Fruit fly (Drosophila melanogaster) whole organism, embryonic: Measurements from ENCODE around the gene Pstk.

Experiments used
- Asciz ChIP-seq: fragments of 200-800 bp; sonication (Bioruptor generic); optimal IDR thresholded peaks from 2 replicates; lab custom pipeline; 2017; ENCODE audit warnings: missing biosample characterization, mild to moderate bottlenecking, missing genetic modification characterization, missing genetic modification reagents
- BtbVII ChIP-seq: fragments of 200-800 bp; sonication (Bioruptor generic); optimal IDR thresholded peaks from 3 replicates; lab custom pipeline; 2017; ENCODE audit warnings: missing biosample characterization, mild to moderate bottlenecking, missing genetic modification characterization
- Bteb2 ChIP-seq: fragments of 200-800 bp; sonication (Bioruptor generic); optimal IDR thresholded peaks from 2 replicates; lab custom pipeline; 2016; ENCODE audit warnings: missing biosample characterization, missing genetic modification characterization
- CG1024 ChIP-seq: fragments of 200-800 bp; sonication (Bioruptor generic); IDR thresholded peaks from 2 replicates; pipeline ENCODE4 v1.3.6; 2022; ENCODE audit warnings: missing biosample characterization, missing genetic modification characterization
- CG10462 ChIP-seq: fragments of 200-800 bp; sonication (Bioruptor generic); optimal IDR thresholded peaks from 2 replicates; lab custom pipeline; 2016; ENCODE audit warnings: missing biosample characterization, missing genetic modification characterization
- CG13624 ChIP-seq: fragments of 200-800 bp; sonication (Bioruptor generic); optimal IDR thresholded peaks from 2 replicates; lab custom pipeline; 2016; ENCODE audit warnings: missing biosample characterization, missing genetic modification characterization
- CG16779 ChIP-seq: fragments of 200-800 bp; sonication (Bioruptor generic); IDR thresholded peaks from 2 replicates; pipeline ENCODE4 v1.3.6; 2022; ENCODE audit warnings: missing biosample characterization, missing genetic modification characterization
- CG16813 ChIP-seq: fragments of 200-800 bp; sonication (Bioruptor generic); IDR thresholded peaks from 3 replicates; pipeline ENCODE4 v1.3.6; 2022; ENCODE audit warnings: missing biosample characterization, missing genetic modification characterization; ENCODE audit not compliant: partially characterized antibody
- CG16815 ChIP-seq: fragments of 200-800 bp; sonication (Bioruptor generic); optimal IDR thresholded peaks from 3 replicates; lab custom pipeline; 2017; ENCODE audit warnings: missing biosample characterization, mild to moderate bottlenecking, missing genetic modification characterization
- CG17359 ChIP-seq: fragments of 200-800 bp; sonication (Bioruptor generic); optimal IDR thresholded peaks from 3 replicates; lab custom pipeline; 2018; ENCODE audit warnings: missing biosample characterization, mild to moderate bottlenecking, missing genetic modification characterization, moderate library complexity
- CG17385 ChIP-seq: fragments of 200-800 bp; sonication (Bioruptor generic); optimal IDR thresholded peaks from 3 replicates; lab custom pipeline; 2018; ENCODE audit warnings: missing biosample characterization, mild to moderate bottlenecking, missing genetic modification characterization
- CG2199 ChIP-seq: fragments of 200-800 bp; sonication (Bioruptor generic); IDR thresholded peaks from 3 replicates; pipeline ENCODE4 v1.3.6; 2022; ENCODE audit warnings: missing biosample characterization, missing genetic modification characterization
- CG2889 ChIP-seq: fragments of 200-800 bp; sonication (Bioruptor generic); IDR thresholded peaks from 3 replicates; pipeline ENCODE4 v1.3.6; 2022; ENCODE audit warnings: missing biosample characterization, missing genetic modification characterization
- CG3281 ChIP-seq: fragments of 200-800 bp; sonication (Bioruptor generic); optimal IDR thresholded peaks from 3 replicates; lab custom pipeline; 2017; ENCODE audit warnings: missing biosample characterization, mild to moderate bottlenecking, missing genetic modification characterization
- CG42726 ChIP-seq: fragments of 200-800 bp; sonication (Bioruptor generic); IDR thresholded peaks from 2 replicates; pipeline ENCODE4 v1.3.6; 2022; ENCODE audit warnings: missing biosample characterization, missing genetic modification characterization; ENCODE audit not compliant: partially characterized antibody
- CG4282 ChIP-seq: fragments of 200-800 bp; sonication (Bioruptor generic); optimal IDR thresholded peaks from 2 replicates; lab custom pipeline; 2016; ENCODE audit warnings: missing biosample characterization, missing genetic modification characterization
- CG4424 ChIP-seq: fragments of 200-800 bp; sonication (Bioruptor generic); optimal IDR thresholded peaks from 3 replicates; lab custom pipeline; 2016; ENCODE audit warnings: missing biosample characterization, missing genetic modification characterization
- CG6654 ChIP-seq: fragments of 200-800 bp; sonication (Bioruptor generic); optimal IDR thresholded peaks from 2 replicates; lab custom pipeline; 2017; ENCODE audit warnings: missing biosample characterization, mild to moderate bottlenecking, missing genetic modification characterization
- CG7271 ChIP-seq: fragments of 200-800 bp; sonication (Bioruptor generic); optimal IDR thresholded peaks from 2 replicates; lab custom pipeline; 2018; ENCODE audit warnings: missing biosample characterization, mild to moderate bottlenecking, missing genetic modification characterization, moderate library complexity
- D19B ChIP-seq: fragments of 200-800 bp; sonication (Bioruptor generic); optimal IDR thresholded peaks from 2 replicates; lab custom pipeline; 2017; ENCODE audit warnings: missing biosample characterization, mild to moderate bottlenecking, missing genetic modification characterization
- Dip3 ChIP-seq: fragments of 200-800 bp; sonication (Bioruptor generic); optimal IDR thresholded peaks from 3 replicates; lab custom pipeline; 2016; ENCODE audit warnings: missing biosample characterization, missing genetic modification characterization
- Drgx ChIP-seq: fragments of 200-800 bp; sonication (Bioruptor generic); IDR thresholded peaks from 2 replicates; pipeline ENCODE4 v1.3.6; 2022; ENCODE audit warnings: missing biosample characterization, missing genetic modification characterization
- GATAe ChIP-seq: fragments of 200-800 bp; sonication (Bioruptor generic); conservative IDR thresholded peaks from 2 replicates; pipeline ENCODE4 v1.3.6; 2022; ENCODE audit warnings: missing biosample characterization, missing genetic modification characterization
- Hmx ChIP-seq: fragments of 200-800 bp; sonication (Bioruptor generic); optimal IDR thresholded peaks from 2 replicates; lab custom pipeline; 2016; ENCODE audit warnings: missing biosample characterization, missing genetic modification characterization
- MBD-R2 ChIP-seq: fragments of 200-800 bp; sonication (Bioruptor generic); IDR thresholded peaks from 2 replicates; pipeline ENCODE4 v1.3.6; 2022; ENCODE audit warnings: missing biosample characterization, missing genetic modification characterization
- NC2α ChIP-seq: fragments of 200-800 bp; sonication (Bioruptor generic); optimal IDR thresholded peaks from 2 replicates; lab custom pipeline; 2016; ENCODE audit warnings: missing biosample characterization, missing genetic modification characterization
- Nf-YC ChIP-seq: fragments of 200-800 bp; optimal IDR thresholded peaks from 3 replicates; lab custom pipeline; 2019; ENCODE audit warnings: missing biosample characterization, mild to moderate bottlenecking, missing genetic modification characterization, moderate library complexity
- Oli ChIP-seq: fragments of 200-800 bp; sonication (Bioruptor generic); optimal IDR thresholded peaks from 2 replicates; lab custom pipeline; 2018; ENCODE audit warnings: missing biosample characterization, mild to moderate bottlenecking, missing genetic modification characterization, moderate library complexity
- Pdp1 ChIP-seq, 2 experiments: fragments of 200-800 bp; sonication (Bioruptor generic); optimal IDR thresholded peaks; 3 replicates each; lab custom pipeline; 2016; ENCODE audit warnings: missing biosample characterization in 2 of 2, missing genetic modification characterization in 2 of 2, mild to moderate bottlenecking in 1 of 2, moderate library complexity in 1 of 2
- Ravus ChIP-seq: fragments of 200-800 bp; sonication (Bioruptor generic); IDR thresholded peaks from 2 replicates; pipeline ENCODE4 v1.3.6; 2022; ENCODE audit warnings: missing biosample characterization, missing genetic modification characterization
- Sin3A ChIP-seq: fragments of >200 bp; optimal IDR thresholded peaks from 2 replicates; lab custom pipeline; 2018
- Sry-β ChIP-seq: fragments of 200-800 bp; sonication (Bioruptor generic); optimal IDR thresholded peaks from 2 replicates; lab custom pipeline; 2018; ENCODE audit warnings: missing biosample characterization, mild to moderate bottlenecking, missing genetic modification characterization, moderate library complexity
- Stat92E ChIP-seq, 3 experiments: fragments of >200 bp in 2 of 3; fragments of 200-800 bp in 1 of 3; sonication (Bioruptor generic) in 1 of 3; optimal IDR thresholded peaks; 2 replicates each; lab custom pipeline; 2017 to 2019; ENCODE audit warnings: missing biosample characterization in 3 of 3, missing genetic modification characterization in 3 of 3, mild to moderate bottlenecking in 1 of 3, moderate library complexity in 1 of 3
- amos ChIP-seq: fragments of 200-800 bp; sonication (Bioruptor generic); IDR thresholded peaks from 2 replicates; pipeline ENCODE4 v1.3.6; 2022; ENCODE audit warnings: missing biosample characterization, missing genetic modification characterization; ENCODE audit not compliant: partially characterized antibody
- cad ChIP-seq: fragments of >200 bp; optimal IDR thresholded peaks from 2 replicates; lab custom pipeline; 2017; ENCODE audit warnings: missing biosample characterization, missing genetic modification characterization
- cas ChIP-seq: fragments of 200-800 bp; sonication (Bioruptor generic); IDR thresholded peaks from 2 replicates; pipeline ENCODE4 v1.3.6; 2022; ENCODE audit warnings: missing biosample characterization, missing genetic modification characterization
- ci ChIP-seq: fragments of 200-800 bp; sonication (Bioruptor generic); IDR thresholded peaks from 3 replicates; pipeline ENCODE4 v1.3.6; 2022; ENCODE audit warnings: missing biosample characterization, missing genetic modification characterization
- fd64A ChIP-seq: fragments of 200-800 bp; sonication (Bioruptor generic); optimal IDR thresholded peaks from 3 replicates; lab custom pipeline; 2018; ENCODE audit warnings: missing biosample characterization, mild to moderate bottlenecking, missing genetic modification characterization
- fd96Cb ChIP-seq: fragments of 200-800 bp; sonication (Bioruptor generic); optimal IDR thresholded peaks from 2 replicates; lab custom pipeline; 2018; ENCODE audit warnings: missing biosample characterization, mild to moderate bottlenecking, missing genetic modification characterization, moderate library complexity
- fu2 ChIP-seq: fragments of 200-800 bp; sonication (Bioruptor generic); optimal IDR thresholded peaks from 2 replicates; lab custom pipeline; 2016; ENCODE audit warnings: missing biosample characterization, missing genetic modification characterization
- ind ChIP-seq: fragments of 200-800 bp; sonication (Bioruptor generic); optimal IDR thresholded peaks from 3 replicates; lab custom pipeline; 2016; ENCODE audit warnings: missing biosample characterization, missing genetic modification characterization
- jigr1 ChIP-seq: fragments of 200-800 bp; sonication (Bioruptor generic); IDR thresholded peaks from 3 replicates; pipeline ENCODE4 v1.3.6; 2022; ENCODE audit warnings: missing biosample characterization, missing genetic modification characterization
- jing ChIP-seq: fragments of 200-800 bp; sonication (Bioruptor generic); optimal IDR thresholded peaks from 2 replicates; lab custom pipeline; 2018; ENCODE audit warnings: missing biosample characterization, mild to moderate bottlenecking, missing genetic modification characterization
- oc ChIP-seq: fragments of 200-800 bp; sonication (Bioruptor generic); optimal IDR thresholded peaks from 2 replicates; lab custom pipeline; 2018; ENCODE audit warnings: missing biosample characterization, mild to moderate bottlenecking, missing genetic modification characterization, moderate library complexity
- psq ChIP-seq: fragments of 200-800 bp; sonication (Bioruptor generic); optimal IDR thresholded peaks from 2 replicates; lab custom pipeline; 2017; ENCODE audit warnings: missing biosample characterization, missing genetic modification characterization
- sc ChIP-seq, 3 experiments: fragments of >200 bp in 2 of 3; fragments of 200-800 bp in 1 of 3; sonication (Bioruptor generic) in 1 of 3; optimal IDR thresholded peaks; 2 replicates in 2 of 3; 3 replicates in 1 of 3; lab custom pipeline; 2017; ENCODE audit warnings: mild to moderate bottlenecking in 1 of 3, missing biosample characterization in 1 of 3, missing genetic modification characterization in 1 of 3, missing genetic modification reagents in 1 of 3
- slp2 ChIP-seq: fragments of 200-800 bp; sonication (Bioruptor generic); optimal IDR thresholded peaks from 2 replicates; lab custom pipeline; 2016; ENCODE audit warnings: missing biosample characterization, missing genetic modification characterization
- sr ChIP-seq: fragments of 200-800 bp; sonication (Bioruptor generic); IDR thresholded peaks from 3 replicates; pipeline ENCODE4 v1.3.6; 2022; ENCODE audit warnings: missing biosample characterization, missing genetic modification characterization
- twi ChIP-seq: fragments of 200-800 bp; optimal IDR thresholded peaks from 2 replicates; lab custom pipeline; 2019; ENCODE audit warnings: missing biosample characterization, mild to moderate bottlenecking, missing genetic modification characterization, moderate library complexity
- vvl ChIP-seq: fragments of 200-800 bp; sonication (Bioruptor generic); IDR thresholded peaks from 2 replicates; pipeline ENCODE4 v1.3.6; 2022; ENCODE audit warnings: missing biosample characterization, missing genetic modification characterization

The Pstk gene

dm6 chrX:19663196-19663858, 45.0 kb upstream of the Pstk start (continued):
- TF ChIP-seq Drgx (no peak), CG16813 (GFP tag; lab: Robert Waterston, UW) (no peak; the same call in 2 of the 3 replicates), D19B (GFP tag; lab: Kevin White, UChicago) (peak; percentile 32), CG10462 (GFP tag; lab: Kevin White, UChicago) (no peak), Oli (peak; percentile 65), cad (GFP tag; lab: Kevin White, UChicago) (no peak), fd64A (GFP tag; lab: Kevin White, UChicago) (no peak), vvl (GFP tag; lab: Robert Waterston, UW) (no peak), Sin3A (lab: Kevin White, UChicago) (no peak), ind (GFP tag; lab: Kevin White, UChicago) (peak; percentile 37), jing (GFP tag; lab: Kevin White, UChicago) (no peak), Hmx (GFP tag; lab: Kevin White, UChicago) (no peak), Pdp1 (GFP tag; optimal IDR thresholded peaks at IDR 0.05; lab: Kevin White, UChicago) (peak; percentile 14 to 21), CG17359 (tag; lab: Kevin White, UChicago) (peak; percentile 35), Stat92E (GFP tag; optimal IDR thresholded peaks at IDR 0.05; lab: Kevin White, UChicago) (no peak), sr (no peak), CG17385 (GFP tag; lab: Kevin White, UChicago) (peak; percentile 66), CG42726 (no peak), Nf-YC (tag; lab: Kevin White, UChicago) (peak; percentile 62), Sry-β (GFP tag; lab: Kevin White, UChicago) (no peak), CG13624 (no peak), CG16815 (GFP tag; lab: Kevin White, UChicago) (peak; percentile 61), slp2 (no peak), psq (GFP tag; lab: Kevin White, UChicago) (no peak), CG6654 (GFP tag; lab: Kevin White, UChicago) (no peak), amos (GFP tag; lab: Robert Waterston, UW) (no peak), CG2889 (GFP tag; lab: Robert Waterston, UW) (no peak), CG4424 (GFP tag; lab: Kevin White, UChicago) (peak; percentile 45), CG1024 (no peak), CG16779 (GFP tag; lab: Robert Waterston, UW) (no peak), ci (GFP tag; lab: Robert Waterston, UW) (no peak), CG3281 (GFP tag; lab: Kevin White, UChicago) (peak; percentile 56), sc (optimal IDR thresholded peaks at IDR 0.05; lab: Kevin White, UChicago) (no peak), sc (GFP tag; optimal IDR thresholded peaks at IDR 0.05; lab: Kevin White, UChicago) (peak; percentile 24), Bteb2 (GFP tag; lab: Kevin White, UChicago) (peak; percentile 31), Dip3 (GFP tag; lab: Kevin White, UChicago) (no peak), CG7271 (tag; lab: Kevin White, UChicago) (no peak), Ravus (GFP tag; lab: Robert Waterston, UW) (no peak), cas (no peak), Asciz (no peak), CG2199 (GFP tag; lab: Robert Waterston, UW) (no peak), MBD-R2 (no peak), oc (tag; lab: Kevin White, UChicago) (no peak), fd96Cb (peak; percentile 37), GATAe (GFP tag; lab: Robert Waterston, UW) (no peak), fu2 (GFP tag; lab: Kevin White, UChicago) (no peak), CG4282 (GFP tag; lab: Kevin White, UChicago) (no peak), jigr1 (GFP tag; lab: Robert Waterston, UW) (no peak), twi (tag; lab: Kevin White, UChicago) (peak; percentile 23), BtbVII (peak; percentile 5), NC2α (GFP tag; lab: Kevin White, UChicago) (no peak)
